Fruit fly (Drosophila melanogaster): Measurements from ENCODE around the gene CG13073.

DNA sequence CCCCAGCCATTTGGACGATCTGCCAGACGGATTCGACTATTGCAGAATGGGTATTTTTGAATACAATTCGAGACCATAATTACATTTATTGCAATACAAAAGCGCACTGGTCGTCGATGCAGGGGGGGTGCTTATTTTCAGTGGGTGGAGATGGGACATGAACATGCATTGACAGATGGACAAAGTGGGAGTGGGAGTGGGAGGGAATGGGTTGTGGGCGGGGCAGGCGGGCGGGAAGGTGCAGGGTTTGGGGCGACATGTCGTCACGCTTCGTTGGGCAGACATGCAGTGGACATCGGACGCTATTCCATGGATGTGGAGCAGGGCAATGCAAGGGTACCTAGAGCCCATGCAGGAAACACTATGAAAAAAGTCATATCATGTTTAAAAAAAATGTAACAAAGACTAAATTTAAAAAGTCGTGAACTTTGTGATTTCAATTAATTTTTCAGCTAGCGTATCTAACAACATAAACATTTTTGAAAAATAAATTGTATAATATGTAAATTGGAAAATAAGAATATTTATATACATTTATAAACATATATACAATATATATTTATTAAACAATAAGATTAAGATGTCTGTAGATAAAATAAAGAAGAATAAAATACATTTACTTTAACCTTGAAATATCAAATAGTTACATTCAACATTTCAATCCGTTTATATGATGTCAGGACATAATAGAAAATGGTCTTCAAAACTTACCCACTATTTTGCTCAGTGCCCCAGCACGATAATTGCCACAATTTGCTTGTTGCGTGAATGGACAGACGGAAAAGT is 8.9 kb downstream of the CG13073 start:
- TF ChIP-seq jim (GFP tag; optimal IDR thresholded peaks at IDR 0.05) (no peak), br (GFP tag; optimal IDR thresholded peaks at IDR 0.05) (no peak), CG9705 (GFP tag; optimal IDR thresholded peaks at IDR 0.05) (no peak)

All from whole organism, wandering third instar larva.